Worm (Caenorhabditis elegans) whole organism, L4 larva: ENCODE measurements around the gene pxl-1.

Experiments
- T26A8.4 ChIP-seq: fragments of 200-800 bp; sonication (Bioruptor generic); IDR thresholded peaks from 2 replicates; pipeline ENCODE4 v1.3.6; 2022; ENCODE audit warnings: missing genetic modification characterization, missing compliant biosample characterization
- Y105C5A.15 ChIP-seq: fragments of 200-800 bp; sonication (Bioruptor generic); IDR thresholded peaks from 2 replicates; pipeline ENCODE4 v1.3.6; 2022; ENCODE audit warnings: missing genetic modification characterization, missing compliant biosample characterization
- aha-1 ChIP-seq: fragments of 150-350 bp; peaks from one replicate; lab custom pipeline; 2014; ENCODE audit warnings: missing biosample characterization, missing genetic modification characterization
- aly-2 ChIP-seq: sonication (generic microtip); optimal IDR thresholded peaks from 2 replicates; lab custom pipeline; 2018; ENCODE audit warnings: missing biosample characterization, missing genetic modification characterization
- ceh-28 ChIP-seq: fragments of 150-350 bp; optimal IDR thresholded peaks from 2 replicates; lab custom pipeline; 2014; ENCODE audit warnings: missing biosample characterization, missing genetic modification reagents, missing genetic modification characterization
- ceh-32 ChIP-seq: sonication (generic microtip); optimal IDR thresholded peaks from 2 replicates; lab custom pipeline; 2016; ENCODE audit warnings: mild to moderate bottlenecking, missing genetic modification characterization, missing compliant biosample characterization; ENCODE audit not compliant: poor library complexity
- ceh-82 ChIP-seq: sonication (generic microtip); optimal IDR thresholded peaks from 2 replicates; lab custom pipeline; 2017; ENCODE audit warnings: missing biosample characterization, missing genetic modification characterization
- cey-2 ChIP-seq: sonication (generic microtip); optimal IDR thresholded peaks from 3 replicates; lab custom pipeline; 2017; ENCODE audit warnings: missing genetic modification characterization, mild to moderate bottlenecking, missing compliant biosample characterization, antibody characterized with exemption, borderline replicate concordance; ENCODE audit not compliant: insufficient read depth
- daf-12 ChIP-seq: fragments of 150-350 bp; optimal IDR thresholded peaks from 2 replicates; lab custom pipeline; 2014; ENCODE audit warnings: missing biosample characterization, missing genetic modification reagents, missing genetic modification characterization
- daf-16 ChIP-seq, 3 experiments: sonication (generic microtip); optimal IDR thresholded peaks; 2 replicates each; lab custom pipeline; 2016 to 2017; ENCODE audit warnings: missing genetic modification characterization in 3 of 3, missing genetic modification reagents in 3 of 3, mild to moderate bottlenecking in 2 of 3, missing compliant biosample characterization in 2 of 3, missing biosample characterization in 1 of 3, moderate library complexity in 1 of 3
- daf-19 ChIP-seq: fragments of 200-800 bp; sonication (Bioruptor generic); conservative IDR thresholded peaks from 2 replicates; pipeline ENCODE4 v1.3.6; 2022; ENCODE audit warnings: missing genetic modification characterization, missing compliant biosample characterization
- daf-8 ChIP-seq: fragments of 200-800 bp; sonication (Bioruptor generic); IDR thresholded peaks from 2 replicates; pipeline ENCODE4 v1.3.6; 2022; ENCODE audit warnings: missing genetic modification characterization, missing compliant biosample characterization
- dmd-6 ChIP-seq: fragments of 200-800 bp; sonication (Bioruptor generic); IDR thresholded peaks from 2 replicates; pipeline ENCODE4 v1.3.6; 2022; ENCODE audit warnings: missing genetic modification reagents, missing genetic modification characterization, missing compliant biosample characterization
- dmd-8 ChIP-seq: fragments of 200-800 bp; sonication (Bioruptor generic); IDR thresholded peaks from 2 replicates; pipeline ENCODE4 v1.3.6; 2022; ENCODE audit warnings: missing genetic modification characterization, missing compliant biosample characterization
- dpl-1 ChIP-seq: fragments of 150-350 bp; optimal IDR thresholded peaks from 2 replicates; lab custom pipeline; 2014; ENCODE audit warnings: missing biosample characterization, missing genetic modification reagents, missing genetic modification characterization
- duxl-1 ChIP-seq: sonication (generic microtip); optimal IDR thresholded peaks from 2 replicates; lab custom pipeline; 2016; ENCODE audit warnings: mild to moderate bottlenecking, missing genetic modification characterization, moderate library complexity, missing compliant biosample characterization; ENCODE audit not compliant: poor library complexity
- dve-1 ChIP-seq: sonication (generic microtip); optimal IDR thresholded peaks from 2 replicates; lab custom pipeline; 2017; ENCODE audit warnings: antibody characterized with exemption, mild to moderate bottlenecking, missing genetic modification characterization, missing compliant biosample characterization; ENCODE audit not compliant: insufficient read depth
- fos-1 ChIP-seq: fragments of 150-350 bp; optimal IDR thresholded peaks from 2 replicates; lab custom pipeline; 2014; ENCODE audit warnings: missing biosample characterization, missing genetic modification characterization
- gei-8 ChIP-seq: fragments of 200-800 bp; sonication (Bioruptor generic); optimal IDR thresholded peaks from 2 replicates; lab custom pipeline; 2018; ENCODE audit warnings: mild to moderate bottlenecking, missing genetic modification characterization, missing compliant biosample characterization
- hlh-11 ChIP-seq: fragments of 200-800 bp; sonication (Bioruptor generic); optimal IDR thresholded peaks from 2 replicates; lab custom pipeline; 2018; ENCODE audit warnings: mild to moderate bottlenecking, missing genetic modification characterization, missing compliant biosample characterization
- hlh-30 ChIP-seq: sonication (generic microtip); optimal IDR thresholded peaks from 2 replicates; lab custom pipeline; 2017; ENCODE audit warnings: antibody characterized with exemption, mild to moderate bottlenecking, missing genetic modification characterization, missing compliant biosample characterization; ENCODE audit not compliant: insufficient read depth
- jun-1 ChIP-seq: fragments of 150-350 bp; optimal IDR thresholded peaks from 2 replicates; lab custom pipeline; 2014; ENCODE audit warnings: missing biosample characterization, missing genetic modification reagents, missing genetic modification characterization
- lin-13 ChIP-seq: fragments of 150-350 bp; optimal IDR thresholded peaks from 2 replicates; lab custom pipeline; 2014; ENCODE audit warnings: missing biosample characterization, missing genetic modification reagents, missing genetic modification characterization
- lin-15B ChIP-seq: fragments of 150-350 bp; sonication (generic microtip); optimal IDR thresholded peaks from 3 replicates; lab custom pipeline; 2014; ENCODE audit warnings: missing biosample characterization, missing genetic modification characterization
- lin-39 ChIP-seq: fragments of 150-350 bp; optimal IDR thresholded peaks from 2 replicates; lab custom pipeline; 2014; ENCODE audit warnings: missing biosample characterization, missing genetic modification reagents, missing genetic modification characterization
- madf-9 ChIP-seq: fragments of 200-800 bp; sonication (Bioruptor generic); conservative IDR thresholded peaks from 2 replicates; pipeline ENCODE4 v1.3.6; 2022; ENCODE audit warnings: missing genetic modification reagents, missing genetic modification characterization, missing compliant biosample characterization
- mdt-29 ChIP-seq: fragments of 200-800 bp; sonication (Bioruptor generic); IDR thresholded peaks from 2 replicates; pipeline ENCODE4 v1.3.6; 2022; ENCODE audit warnings: missing genetic modification reagents, missing genetic modification characterization, missing compliant biosample characterization
- mep-1 ChIP-seq: fragments of 150-350 bp; sonication (generic microtip); optimal IDR thresholded peaks from 3 replicates; lab custom pipeline; 2014; ENCODE audit warnings: missing biosample characterization, missing genetic modification characterization
- mes-2 ChIP-seq: sonication (generic microtip); optimal IDR thresholded peaks from 2 replicates; lab custom pipeline; 2016; ENCODE audit warnings: missing genotype, mild to moderate bottlenecking, missing genetic modification characterization, missing compliant biosample characterization; ENCODE audit not compliant: poor library complexity, severe bottlenecking
- mxl-2 ChIP-seq: fragments of 200-800 bp; sonication (Bioruptor generic); conservative IDR thresholded peaks from 2 replicates; pipeline ENCODE4 v1.3.6; 2022; ENCODE audit warnings: missing genetic modification reagents, missing genetic modification characterization, missing compliant biosample characterization
- mxl-3 ChIP-seq: fragments of 200-800 bp; sonication (Bioruptor generic); optimal IDR thresholded peaks from 2 replicates; lab custom pipeline; 2018; ENCODE audit warnings: mild to moderate bottlenecking, missing genetic modification characterization, missing compliant biosample characterization
- nhr-111 ChIP-seq: fragments of 200-800 bp; sonication (Bioruptor generic); optimal IDR thresholded peaks from 2 replicates; lab custom pipeline; 2018; ENCODE audit warnings: mild to moderate bottlenecking, missing genetic modification characterization, missing compliant biosample characterization
- nhr-25 ChIP-seq: sonication (generic microtip); optimal IDR thresholded peaks from 2 replicates; lab custom pipeline; 2017; ENCODE audit warnings: missing genetic modification characterization, mild to moderate bottlenecking, missing compliant biosample characterization, antibody characterized with exemption, moderate library complexity, borderline replicate concordance; ENCODE audit not compliant: insufficient read depth
- nhr-28 ChIP-seq: fragments of 150-350 bp; optimal IDR thresholded peaks from 2 replicates; lab custom pipeline; 2014; ENCODE audit warnings: missing biosample characterization, missing genetic modification characterization
- nhr-6 ChIP-seq: fragments of 150-350 bp; optimal IDR thresholded peaks from 2 replicates; lab custom pipeline; 2014; ENCODE audit warnings: missing biosample characterization, missing genetic modification characterization
- nhr-76 ChIP-seq: fragments of 150-350 bp; optimal IDR thresholded peaks from 2 replicates; lab custom pipeline; 2014; ENCODE audit warnings: missing biosample characterization, missing genetic modification characterization
- pha-4 ChIP-seq, 2 experiments: fragments of 150-350 bp in 1 of 2; fragments of 200-800 bp in 1 of 2; sonication (Bioruptor generic) in 1 of 2; IDR thresholded peaks in 1 of 2; optimal IDR thresholded peaks in 1 of 2; 2 replicates each; pipeline versions ENCODE4 v1.3.6 to Lab custom; 2014 to 2022; ENCODE audit warnings: missing genetic modification characterization in 2 of 2, missing genetic modification reagents in 2 of 2, missing biosample characterization in 1 of 2, missing compliant biosample characterization in 1 of 2
- pqm-1 ChIP-seq: sonication (generic microtip); optimal IDR thresholded peaks from 2 replicates; lab custom pipeline; 2017; ENCODE audit warnings: missing biosample characterization, missing genetic modification characterization
- sdz-12 ChIP-seq: fragments of 200-800 bp; sonication (Bioruptor generic); optimal IDR thresholded peaks from 2 replicates; lab custom pipeline; 2018; ENCODE audit warnings: mild to moderate bottlenecking, missing genetic modification characterization, missing compliant biosample characterization
- spr-3 ChIP-seq: fragments of 200-800 bp; sonication (Bioruptor generic); optimal IDR thresholded peaks from 2 replicates; lab custom pipeline; 2018; ENCODE audit warnings: mild to moderate bottlenecking, missing genetic modification characterization, missing compliant biosample characterization
- unc-130 ChIP-seq: sonication (generic microtip); optimal IDR thresholded peaks from 2 replicates; lab custom pipeline; 2016; ENCODE audit warnings: missing genetic modification reagents, missing genetic modification characterization, missing compliant biosample characterization
- zag-1 ChIP-seq: fragments of 150-350 bp; optimal IDR thresholded peaks from 2 replicates; lab custom pipeline; 2014; ENCODE audit warnings: missing biosample characterization, missing genetic modification characterization
- zfp-2 ChIP-seq: sonication (generic microtip); optimal IDR thresholded peaks from 2 replicates; lab custom pipeline; 2016; ENCODE audit warnings: mild to moderate bottlenecking, missing genetic modification characterization, missing compliant biosample characterization
- zip-11 ChIP-seq: fragments of 200-800 bp; sonication (Bioruptor generic); IDR thresholded peaks from 2 replicates; pipeline ENCODE4 v1.3.6; 2022; ENCODE audit warnings: missing genetic modification characterization, missing compliant biosample characterization
- ztf-11 ChIP-seq: fragments of 150-350 bp; optimal IDR thresholded peaks from 2 replicates; lab custom pipeline; 2014; ENCODE audit warnings: missing biosample characterization, missing genetic modification characterization

The pxl-1 gene

DNA sequence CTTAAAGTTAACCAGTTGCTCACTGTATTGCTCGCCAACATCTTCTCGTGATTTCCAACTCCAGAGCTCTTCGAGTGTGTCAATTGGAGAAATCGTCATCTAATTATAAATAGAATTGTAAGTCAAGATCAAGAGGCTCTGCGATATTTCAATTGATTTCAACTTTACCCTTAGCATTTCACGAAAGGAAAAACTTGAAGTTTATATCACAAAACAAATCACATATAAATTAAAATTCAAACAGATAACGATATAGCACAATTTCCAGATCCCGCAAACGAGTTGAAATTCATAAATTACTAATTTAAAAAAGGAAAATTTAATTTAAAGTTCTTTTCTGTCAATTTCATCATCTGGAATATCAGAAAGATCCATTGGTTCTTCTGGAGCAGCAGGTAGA, 27.4 kb downstream of the pxl-1 start, which contains the start of gene eng-1:
eng-1 (minus strand) TSS at position 101 of the 400 bp plus-strand sequence.
- TF ChIP-seq aha-1 (tag; lab: Kevin White, UChicago) (peak; percentile 58), duxl-1 (tag; lab: Kevin White, UChicago) (no peak), fos-1 (tag; lab: Kevin White, UChicago) (no peak)
- TF ChIP-seq, all 104 proteins: peak for 1

DNA sequence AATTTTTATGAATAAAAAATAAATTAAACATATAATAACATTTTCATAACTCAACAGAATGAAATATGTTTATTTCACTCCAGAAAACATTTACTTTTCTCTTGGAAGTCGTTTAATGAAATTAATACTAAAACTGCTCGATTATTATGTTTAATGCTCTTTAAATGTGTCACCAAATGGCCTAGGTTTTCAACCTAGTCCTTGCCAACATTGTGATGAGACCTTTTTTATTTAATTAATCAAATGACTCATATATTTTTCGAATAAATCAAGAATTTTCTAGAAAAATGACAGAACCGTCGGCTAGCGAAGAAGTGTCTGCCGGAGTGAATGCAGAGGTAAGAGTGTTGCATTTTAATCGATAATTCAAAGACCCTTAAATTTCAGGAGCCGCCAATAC, 31.5 kb downstream of the pxl-1 start, which contains the start of gene rabn-5:
rabn-5 (plus strand) TSS at position 284 of the 400 bp plus-strand sequence.
- no peak for TF ChIP-seq ceh-32
- TF ChIP-seq mes-2 (tag; lab: Kevin White, UChicago) = peak; percentile 64
- no peak for TF ChIP-seq dpl-1 (GFP tag; lab: Kevin White, UChicago)
- TF ChIP-seq hlh-30 (tag; lab: Kevin White, UChicago) = peak; percentile 40

DNA sequence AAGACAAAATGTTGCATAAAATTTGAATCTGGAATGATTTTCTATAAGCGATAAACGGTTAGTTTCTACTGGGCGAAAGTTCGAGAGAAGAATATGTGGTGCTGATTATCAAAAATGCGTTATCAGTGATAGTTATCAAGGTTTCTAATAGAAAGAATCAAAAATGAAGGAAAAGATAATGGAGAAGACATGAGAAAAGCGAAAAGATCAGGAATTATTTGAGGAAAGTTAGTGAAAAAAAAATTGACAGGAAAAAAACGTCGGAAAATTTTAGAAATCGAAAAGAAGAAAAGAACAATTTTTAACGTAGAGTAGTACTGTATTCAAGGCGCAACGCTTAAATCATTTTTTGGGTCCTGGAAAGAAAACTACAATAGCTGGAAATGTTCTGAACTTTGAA, 32.0 kb downstream of the pxl-1 start, which contains the start of gene dnpp-1:
dnpp-1 (minus strand) TSS at position 30 of the 400 bp plus-strand sequence.
- TF ChIP-seq daf-12 (tag; lab: Kevin White, UChicago) (no peak), sdz-12 (GFP tag; lab: Kevin White, UChicago) (no peak), hlh-30 (tag; lab: Kevin White, UChicago) (no peak), zip-11 (GFP tag; lab: Robert Waterston, UW) (no peak), nhr-76 (tag; lab: Kevin White, UChicago) (no peak), dmd-6 (GFP tag; lab: Robert Waterston, UW) (peak; percentile 49; the same call in 1 of the 2 replicates), mdt-29 (GFP tag; lab: Robert Waterston, UW) (no peak), spr-3 (no peak), jun-1 (tag; lab: Kevin White, UChicago) (no peak), lin-39 (tag; lab: Kevin White, UChicago) (no peak), duxl-1 (tag; lab: Kevin White, UChicago) (no peak), ceh-82 (tag; lab: Kevin White, UChicago) (no peak), hlh-11 (peak; percentile 39), ztf-11 (tag; lab: Kevin White, UChicago) (no peak), ceh-28 (tag; lab: Kevin White, UChicago) (no peak), daf-16 (GFP tag; optimal IDR thresholded peaks at IDR 0.05; lab: Kevin White, UChicago) (no peak), daf-16 (tag; optimal IDR thresholded peaks at IDR 0.05; lab: Kevin White, UChicago) (peak; percentile 48), pha-4 (GFP tag; IDR thresholded peaks at IDR 0.05; lab: Robert Waterston, UW) (no peak), pha-4 (tag; optimal IDR thresholded peaks at IDR 0.05; lab: Kevin White, UChicago) (no peak), aly-2 (tag; lab: Kevin White, UChicago) (no peak), dve-1 (tag; lab: Kevin White, UChicago) (peak; percentile 71), mxl-3 (GFP tag; lab: Kevin White, UChicago) (no peak), mep-1 (tag; lab: Kevin White, UChicago) (no peak), lin-13 (GFP tag; lab: Kevin White, UChicago) (no peak), Y105C5A.15 (no peak), zag-1 (no peak), daf-8 (GFP tag; lab: Robert Waterston, UW) (no peak), nhr-25 (tag; lab: Kevin White, UChicago) (no peak), cey-2 (tag; lab: Kevin White, UChicago) (no peak), T26A8.4 (no peak), nhr-28 (peak; percentile 41), pqm-1 (tag; lab: Kevin White, UChicago) (peak; percentile 97), nhr-111 (GFP tag; lab: Kevin White, UChicago) (no peak), daf-19 (GFP tag; lab: Robert Waterston, UW) (no peak), zfp-2 (tag; lab: Kevin White, UChicago) (no peak), nhr-6 (tag; lab: Kevin White, UChicago) (no peak), lin-15B (tag; lab: Kevin White, UChicago) (no peak), unc-130 (GFP tag; lab: Kevin White, UChicago) (no peak), mxl-2 (GFP tag; lab: Robert Waterston, UW) (no peak), madf-9 (GFP tag; lab: Robert Waterston, UW) (no peak), mes-2 (tag; lab: Kevin White, UChicago) (no peak), gei-8 (no peak), dmd-8 (GFP tag; lab: Robert Waterston, UW) (no peak)
